Worm (Caenorhabditis elegans) whole organism, L2 larva: ENCODE measurements around the gene F18E9.4.
"Not testable (repeated sequence)": the region's sequence is repeated elsewhere in the genome, so short reads cannot be mapped to it uniquely, and the experiment has no call there.

Experiments
- C34F6.9 ChIP-seq: fragments of 150-350 bp; optimal IDR thresholded peaks from 2 replicates; lab custom pipeline; 2014; ENCODE audit warnings: missing biosample characterization, missing genetic modification characterization
- F13H6.1 ChIP-seq: sonication (generic microtip); optimal IDR thresholded peaks from 2 replicates; lab custom pipeline; 2016; ENCODE audit warnings: missing genetic modification characterization, missing compliant biosample characterization
- R02D3.7 ChIP-seq: fragments of 150-350 bp; optimal IDR thresholded peaks from 2 replicates; lab custom pipeline; 2014; ENCODE audit warnings: missing biosample characterization, missing genetic modification characterization
- Y55F3AM.14 ChIP-seq: fragments of 200-800 bp; sonication (Bioruptor generic); optimal IDR thresholded peaks from 2 replicates; lab custom pipeline; 2018; ENCODE audit warnings: mild to moderate bottlenecking, missing genetic modification characterization, missing compliant biosample characterization
- alr-1 ChIP-seq: fragments of 150-350 bp; optimal IDR thresholded peaks from 2 replicates; lab custom pipeline; 2014; ENCODE audit warnings: missing biosample characterization, missing genetic modification characterization
- aly-2 ChIP-seq: fragments of 150-350 bp; optimal IDR thresholded peaks from 2 replicates; lab custom pipeline; 2014; ENCODE audit warnings: missing biosample characterization, missing genetic modification characterization
- ama-1 ChIP-seq: fragments of 150-350 bp; optimal IDR thresholded peaks from 2 replicates; lab custom pipeline; 2018; ENCODE audit warnings: inconsistent platforms
- blmp-1 ChIP-seq: sonication (generic microtip); optimal IDR thresholded peaks from 2 replicates; lab custom pipeline; 2017; ENCODE audit warnings: missing genetic modification characterization, mild to moderate bottlenecking, missing compliant biosample characterization, antibody characterized with exemption, moderate library complexity; ENCODE audit not compliant: insufficient read depth
- ceh-82 ChIP-seq: fragments of 150-350 bp; optimal IDR thresholded peaks from 2 replicates; lab custom pipeline; 2014; ENCODE audit warnings: missing biosample characterization, missing genetic modification characterization
- crh-2 ChIP-seq: sonication (generic microtip); optimal IDR thresholded peaks from 2 replicates; lab custom pipeline; 2017; ENCODE audit warnings: missing biosample characterization, missing genetic modification characterization
- egl-27 ChIP-seq: sonication (generic microtip); optimal IDR thresholded peaks from 3 replicates; lab custom pipeline; 2017; ENCODE audit warnings: missing biosample characterization, missing genetic modification reagents, missing genetic modification characterization
- elt-1 ChIP-seq: fragments of 150-350 bp; optimal IDR thresholded peaks from 2 replicates; lab custom pipeline; 2014; ENCODE audit warnings: missing biosample characterization, missing genetic modification characterization
- elt-3 ChIP-seq: sonication (generic microtip); optimal IDR thresholded peaks from 2 replicates; lab custom pipeline; 2017; ENCODE audit warnings: missing biosample characterization, missing genetic modification characterization
- fos-1 ChIP-seq: fragments of 150-350 bp; optimal IDR thresholded peaks from 2 replicates; lab custom pipeline; 2014; ENCODE audit warnings: missing biosample characterization, missing genetic modification characterization
- gmeb-1 ChIP-seq: fragments of 150-350 bp; optimal IDR thresholded peaks from 2 replicates; lab custom pipeline; 2014; ENCODE audit warnings: missing biosample characterization, missing genetic modification characterization
- lin-11 ChIP-seq: fragments of 150-350 bp; sonication (generic microtip); optimal IDR thresholded peaks from 2 replicates; lab custom pipeline; 2014; ENCODE audit warnings: missing biosample characterization, missing genetic modification characterization, inconsistent platforms, mixed read lengths
- lin-13 ChIP-seq: fragments of 150-350 bp; optimal IDR thresholded peaks from 2 replicates; lab custom pipeline; 2014; ENCODE audit warnings: missing biosample characterization, missing genetic modification reagents, missing genetic modification characterization
- lsy-2 ChIP-seq, 2 experiments: fragments of 150-350 bp in 1 of 2; sonication (generic microtip) in 1 of 2; optimal IDR thresholded peaks; 2 replicates each; lab custom pipeline; 2014 to 2017; ENCODE audit warnings: missing biosample characterization in 2 of 2, missing genetic modification characterization in 2 of 2
- mab-5 ChIP-seq: fragments of 150-350 bp; optimal IDR thresholded peaks from 2 replicates; lab custom pipeline; 2014; ENCODE audit warnings: missing biosample characterization, missing genetic modification characterization
- mbf-1 ChIP-seq: sonication (generic microtip); optimal IDR thresholded peaks from 2 replicates; lab custom pipeline; 2017; ENCODE audit warnings: missing biosample characterization, missing genetic modification characterization
- mdl-1 ChIP-seq, 2 experiments: fragments of 150-350 bp in 1 of 2; sonication (generic microtip) in 1 of 2; optimal IDR thresholded peaks; 2 replicates each; lab custom pipeline; 2017; ENCODE audit warnings: missing biosample characterization in 2 of 2, missing genetic modification characterization in 2 of 2
- nhr-10 ChIP-seq: sonication (generic microtip); optimal IDR thresholded peaks from 2 replicates; lab custom pipeline; 2017; ENCODE audit warnings: missing biosample characterization, missing genetic modification characterization
- nhr-11 ChIP-seq: fragments of 150-350 bp; optimal IDR thresholded peaks from 2 replicates; lab custom pipeline; 2014; ENCODE audit warnings: missing biosample characterization, missing genetic modification characterization
- nhr-12 ChIP-seq: fragments of 150-350 bp; optimal IDR thresholded peaks from 2 replicates; lab custom pipeline; 2014; ENCODE audit warnings: missing biosample characterization, missing genetic modification characterization
- nhr-129 ChIP-seq: fragments of 150-350 bp; optimal IDR thresholded peaks from 2 replicates; lab custom pipeline; 2014; ENCODE audit warnings: missing biosample characterization, missing genetic modification characterization
- nhr-21 ChIP-seq: fragments of 150-350 bp; optimal IDR thresholded peaks from 2 replicates; lab custom pipeline; 2014; ENCODE audit warnings: missing biosample characterization, missing genetic modification characterization
- nhr-237 ChIP-seq: fragments of 150-350 bp; optimal IDR thresholded peaks from 2 replicates; lab custom pipeline; 2014; ENCODE audit warnings: missing biosample characterization, missing genetic modification characterization
- nhr-25 ChIP-seq: fragments of 150-350 bp; sonication (generic microtip); optimal IDR thresholded peaks from 3 replicates; lab custom pipeline; 2014; ENCODE audit warnings: missing biosample characterization, missing genetic modification characterization
- nhr-6 ChIP-seq: fragments of 150-350 bp; optimal IDR thresholded peaks from 2 replicates; lab custom pipeline; 2014; ENCODE audit warnings: missing biosample characterization, missing genetic modification characterization
- nhr-77 ChIP-seq: fragments of 150-350 bp; optimal IDR thresholded peaks from 2 replicates; lab custom pipeline; 2014; ENCODE audit warnings: missing biosample characterization, missing genetic modification characterization
- peb-1 ChIP-seq: fragments of 150-350 bp; optimal IDR thresholded peaks from 2 replicates; lab custom pipeline; 2014; ENCODE audit warnings: missing biosample characterization, missing genetic modification characterization
- sma-3 ChIP-seq: sonication (generic microtip); optimal IDR thresholded peaks from 2 replicates; lab custom pipeline; 2016; ENCODE audit warnings: missing genetic modification reagents, missing genetic modification characterization, missing compliant biosample characterization
- sma-9 ChIP-seq, 2 experiments: fragments of 150-350 bp in 1 of 2; sonication (generic microtip) in 1 of 2; optimal IDR thresholded peaks; 2 replicates each; lab custom pipeline; 2014 to 2016; ENCODE audit warnings: missing genetic modification characterization in 2 of 2, mild to moderate bottlenecking in 1 of 2, missing biosample characterization in 1 of 2, missing compliant biosample characterization in 1 of 2, missing genetic modification reagents in 1 of 2, moderate library complexity in 1 of 2
- snpc-4 ChIP-seq: fragments of 150-350 bp; optimal IDR thresholded peaks from 2 replicates; lab custom pipeline; 2014; ENCODE audit warnings: missing biosample characterization, missing genetic modification characterization
- unc-39 ChIP-seq: fragments of 150-350 bp; optimal IDR thresholded peaks from 2 replicates; lab custom pipeline; 2014; ENCODE audit warnings: missing biosample characterization, missing genetic modification characterization
- unc-55 ChIP-seq: fragments of 150-350 bp; sonication (generic microtip); optimal IDR thresholded peaks from 3 replicates; lab custom pipeline; 2014; ENCODE audit warnings: missing biosample characterization, missing genetic modification reagents, missing genetic modification characterization
- unc-62 ChIP-seq: fragments of 150-350 bp; optimal IDR thresholded peaks from 2 replicates; lab custom pipeline; 2014; ENCODE audit warnings: missing biosample characterization, missing genetic modification reagents, missing genetic modification characterization
- zag-1 ChIP-seq: fragments of 150-350 bp; optimal IDR thresholded peaks from 2 replicates; lab custom pipeline; 2014; ENCODE audit warnings: missing biosample characterization, missing genetic modification characterization
- ztf-1 ChIP-seq: fragments of 200-800 bp; sonication (Bioruptor generic); conservative IDR thresholded peaks from 2 replicates; pipeline ENCODE4 v1.3.6; 2022; ENCODE audit warnings: missing genetic modification characterization, missing compliant biosample characterization
- ztf-11 ChIP-seq: sonication (generic microtip); optimal IDR thresholded peaks from 2 replicates; lab custom pipeline; 2017; ENCODE audit warnings: missing biosample characterization, missing genetic modification characterization

The F18E9.4 gene

DNA sequence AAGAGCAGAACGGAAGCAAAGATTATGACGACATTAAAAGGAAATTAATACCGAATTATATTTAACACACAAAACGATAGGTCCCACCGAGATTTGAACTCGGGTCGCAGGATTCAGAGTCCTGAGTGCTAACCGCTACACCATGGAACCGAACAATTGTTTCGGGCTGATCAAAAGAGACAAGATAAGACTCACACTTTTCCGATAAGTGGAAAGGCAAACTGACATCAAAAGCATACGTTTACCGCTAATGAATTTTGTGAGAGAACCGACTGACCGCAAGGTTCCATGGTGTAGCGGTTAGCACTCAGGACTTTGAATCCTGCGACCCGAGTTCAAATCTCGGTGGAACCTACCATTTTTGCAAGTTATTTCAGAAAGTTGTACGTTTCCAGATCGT, 28.4 kb downstream of the F18E9.4 start:
- TF ChIP-seq gmeb-1 (peak; percentile 59), R02D3.7 (no peak), zag-1 (no peak), crh-2 (tag; lab: Kevin White, UChicago) (peak; percentile 4), fos-1 (tag; lab: Kevin White, UChicago) (peak; percentile 9), aly-2 (tag; lab: Kevin White, UChicago) (no peak), lsy-2 (tag; optimal IDR thresholded peaks at IDR 0.05; lab: Kevin White, UChicago) (peak in 1 of 2 experiments; percentile 42), nhr-6 (tag; lab: Kevin White, UChicago) (no peak), nhr-11 (no peak), nhr-25 (tag; lab: Kevin White, UChicago) (no peak), nhr-21 (tag; lab: Kevin White, UChicago) (peak; percentile 8), peb-1 (tag; lab: Kevin White, UChicago) (no peak), F13H6.1 (tag; lab: Kevin White, UChicago) (peak; percentile 27), sma-3 (GFP tag; lab: Kevin White, UChicago) (peak; percentile 48), nhr-129 (tag; lab: Kevin White, UChicago) (peak; percentile 29), sma-9 (GFP tag; optimal IDR thresholded peaks at IDR 0.05; lab: Kevin White, UChicago) (peak; percentile 48), sma-9 (tag; optimal IDR thresholded peaks at IDR 0.05; lab: Kevin White, UChicago) (no peak)

DNA sequence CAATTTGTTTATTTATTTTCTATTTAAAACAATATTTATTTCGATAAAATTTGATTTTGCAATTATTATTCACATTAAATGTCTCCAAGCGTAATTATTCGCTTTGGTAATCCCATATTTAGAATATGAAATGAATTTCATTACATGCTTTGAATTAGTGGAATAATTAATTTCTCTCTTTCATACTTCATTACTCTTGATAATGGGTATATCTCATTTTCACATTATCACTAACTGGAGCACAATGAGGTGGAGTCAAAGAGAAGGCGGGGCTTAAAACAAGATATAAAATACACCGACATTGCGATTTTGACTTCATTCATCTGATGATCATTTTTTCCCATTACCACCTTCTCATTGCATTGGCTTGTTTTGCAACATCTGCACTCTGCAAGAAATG, 30.3 kb downstream of the F18E9.4 start, which contains the start of gene K01A12.4:
TSS of gene K01A12.4 (plus strand) at position 301 of the 400 bp plus-strand sequence.
- not testable (repeated sequence) for TF ChIP-seq nhr-129 (tag; lab: Kevin White, UChicago); zag-1; Y55F3AM.14 (GFP tag; lab: Kevin White, UChicago)

DNA sequence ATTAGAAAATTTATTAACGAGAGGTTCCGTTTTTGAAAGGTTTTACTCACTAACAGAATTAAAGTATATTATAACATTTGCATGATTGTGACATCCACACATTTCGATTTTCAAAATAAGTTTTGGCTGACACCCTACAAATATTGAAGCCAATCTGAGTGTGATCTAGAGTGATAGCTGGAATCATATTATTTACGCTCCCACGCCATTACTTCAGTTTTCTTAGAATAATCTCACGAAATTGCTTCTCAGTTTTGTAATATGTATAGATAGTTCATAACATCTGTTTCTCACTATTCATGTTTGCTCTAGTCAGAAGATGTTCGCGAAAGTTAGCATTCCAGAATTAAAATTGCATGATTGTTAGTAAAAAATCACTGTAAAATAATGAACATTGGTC, 32.0 kb downstream of the F18E9.4 start:
- TF ChIP-seq snpc-4 (tag; lab: Kevin White, UChicago) = no peak
- TF ChIP-seq unc-55 = no peak
- TF ChIP-seq unc-39 (tag; lab: Kevin White, UChicago) = no peak
- TF ChIP-seq mab-5 (tag; lab: Kevin White, UChicago) = no peak
- TF ChIP-seq lsy-2 (tag; optimal IDR thresholded peaks at IDR 0.05; lab: Kevin White, UChicago) = no peak
- TF ChIP-seq nhr-12 (tag; lab: Kevin White, UChicago) = no peak
- no peak for TF ChIP-seq elt-3
- TF ChIP-seq nhr-10 (tag; lab: Kevin White, UChicago) = no peak
- no peak for TF ChIP-seq crh-2 (tag; lab: Kevin White, UChicago)
- TF ChIP-seq nhr-21 (tag; lab: Kevin White, UChicago) = no peak
- TF ChIP-seq sma-9 (GFP tag; optimal IDR thresholded peaks at IDR 0.05; lab: Kevin White, UChicago) = no peak
- no peak for TF ChIP-seq sma-9 (tag; optimal IDR thresholded peaks at IDR 0.05; lab: Kevin White, UChicago)
- no peak for TF ChIP-seq nhr-77 (tag; lab: Kevin White, UChicago)
- no peak for TF ChIP-seq alr-1 (tag; lab: Kevin White, UChicago)
- no peak for TF ChIP-seq C34F6.9 (tag; lab: Kevin White, UChicago)
- no peak for TF ChIP-seq ztf-11 (tag; lab: Kevin White, UChicago)
- no peak for TF ChIP-seq aly-2 (tag; lab: Kevin White, UChicago)
- TF ChIP-seq nhr-237 (tag; lab: Kevin White, UChicago) = no peak
- no peak for TF ChIP-seq mdl-1 (tag; optimal IDR thresholded peaks at IDR 0.05; lab: Kevin White, UChicago)

DNA sequence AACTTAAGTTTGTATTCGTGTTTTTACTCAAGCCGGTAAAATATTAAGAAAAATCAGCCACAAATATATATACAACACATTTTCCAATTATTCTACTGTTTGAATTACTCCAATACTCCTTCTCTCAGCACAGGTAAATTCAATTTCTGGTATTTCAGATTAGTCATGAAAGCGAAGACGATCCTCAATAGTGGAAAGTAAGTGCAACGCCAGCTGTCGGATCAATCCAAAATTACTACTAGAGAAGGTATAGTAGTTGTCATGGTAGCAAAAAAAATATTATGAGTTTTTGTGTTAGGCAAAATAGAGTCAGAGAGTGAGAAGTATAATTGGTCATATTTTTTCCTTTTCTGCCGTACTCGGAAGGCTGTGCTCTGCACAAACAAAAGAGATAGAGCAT, 32.7 kb downstream of the F18E9.4 start, which contains the start of gene K01A12.2:
TSS of gene K01A12.2 (plus strand) at position 301 of the 400 bp plus-strand sequence.
- TF ChIP-seq peb-1 (tag; lab: Kevin White, UChicago) (no peak), lin-11 (tag; lab: Kevin White, UChicago) (no peak), nhr-12 (tag; lab: Kevin White, UChicago) (no peak)
- TF ChIP-seq, all 48 proteins: peak for 0

DNA sequence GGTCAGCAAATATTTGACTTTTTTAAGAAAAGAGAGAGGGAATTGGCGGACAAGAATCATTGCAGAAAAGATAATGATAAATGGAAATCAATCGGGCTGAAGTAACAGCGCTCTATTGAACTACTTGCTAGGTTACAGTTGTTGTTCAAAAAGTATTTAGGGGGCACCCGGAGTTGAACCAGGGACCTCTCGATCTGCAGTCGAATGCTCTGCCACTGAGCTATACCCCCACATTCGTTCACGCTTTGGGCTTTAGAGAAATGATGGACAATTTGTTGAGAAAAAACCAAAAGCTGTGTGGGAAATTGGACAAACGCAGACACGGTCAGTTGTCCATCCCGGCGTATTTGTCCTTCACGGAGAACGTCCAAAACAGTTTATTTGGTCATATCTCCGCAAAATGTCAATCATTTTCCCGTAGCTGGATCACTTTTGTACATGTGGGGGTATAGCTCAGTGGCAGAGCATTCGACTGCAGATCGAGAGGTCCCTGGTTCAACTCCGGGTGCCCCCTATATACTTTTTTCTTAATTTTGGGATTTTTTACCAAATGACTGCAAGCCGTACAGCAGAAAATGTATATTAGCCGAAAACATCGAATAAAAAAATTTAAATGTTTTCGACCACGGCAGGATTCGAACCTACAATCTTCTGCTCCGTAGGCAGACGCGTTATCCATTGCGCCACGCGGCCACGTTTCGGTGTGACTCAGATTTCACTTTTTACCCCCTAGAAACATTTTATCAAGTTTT, 43.7 kb downstream of the F18E9.4 start:
- TF ChIP-seq nhr-237 (tag; lab: Kevin White, UChicago) (no peak), mab-5 (tag; lab: Kevin White, UChicago) (no peak), fos-1 (tag; lab: Kevin White, UChicago) (peak; percentile 24), lin-11 (tag; lab: Kevin White, UChicago) (no peak), alr-1 (tag; lab: Kevin White, UChicago) (no peak), unc-39 (tag; lab: Kevin White, UChicago) (no peak), blmp-1 (tag; lab: Kevin White, UChicago) (no peak), ztf-11 (tag; lab: Kevin White, UChicago) (no peak), egl-27 (no peak), ceh-82 (tag; lab: Kevin White, UChicago) (no peak), ama-1 (lab: Kevin White, UChicago) (no peak), ztf-1 (GFP tag; lab: Robert Waterston, UW) (no peak), elt-1 (tag; lab: Kevin White, UChicago) (no peak), sma-9 (GFP tag; optimal IDR thresholded peaks at IDR 0.05; lab: Kevin White, UChicago) (peak; percentile 15), sma-9 (tag; optimal IDR thresholded peaks at IDR 0.05; lab: Kevin White, UChicago) (no peak), nhr-25 (tag; lab: Kevin White, UChicago) (no peak), elt-3 (no peak), nhr-10 (tag; lab: Kevin White, UChicago) (no peak), nhr-21 (tag; lab: Kevin White, UChicago) (peak; percentile 22), nhr-12 (tag; lab: Kevin White, UChicago) (no peak), lin-13 (no peak), R02D3.7 (no peak), unc-62 (GFP tag; lab: Kevin White, UChicago) (no peak), nhr-11 (no peak), Y55F3AM.14 (GFP tag; lab: Kevin White, UChicago) (no peak), mbf-1 (tag; lab: Kevin White, UChicago) (no peak)
